Worm (Caenorhabditis elegans) whole organism, midembryonic: ENCODE measurements around the gene ugt-19.

Experiments
- T22C8.4 ChIP-seq: fragments of 200-800 bp; sonication (Bioruptor generic); IDR thresholded peaks from 2 replicates; pipeline ENCODE4 v1.3.6; 2022; ENCODE audit warnings: missing genetic modification characterization, missing compliant biosample characterization
- cog-1 ChIP-seq: sonication (generic microtip); optimal IDR thresholded peaks from 2 replicates; lab custom pipeline; 2016; ENCODE audit warnings: missing genetic modification characterization, missing compliant biosample characterization
- flt-1 ChIP-seq: fragments of 200-800 bp; sonication (Bioruptor generic); IDR thresholded peaks from 2 replicates; pipeline ENCODE4 v1.3.6; 2022; ENCODE audit warnings: missing genetic modification characterization, missing compliant biosample characterization
- klf-2 ChIP-seq: fragments of 200-800 bp; sonication (Bioruptor generic); conservative IDR thresholded peaks from 2 replicates; pipeline ENCODE4 v1.3.6; 2022; ENCODE audit warnings: missing genetic modification reagents, missing genetic modification characterization, missing compliant biosample characterization
- med-1 ChIP-seq: sonication (generic microtip); optimal IDR thresholded peaks from 2 replicates; lab custom pipeline; 2017; ENCODE audit warnings: missing genetic modification characterization, mild to moderate bottlenecking, missing compliant biosample characterization, antibody characterized with exemption, missing genetic modification reagents; ENCODE audit not compliant: insufficient read depth
- ref-1 ChIP-seq: fragments of 200-800 bp; sonication (Bioruptor generic); conservative IDR thresholded peaks from 2 replicates; pipeline ENCODE4 v1.3.6; 2022; ENCODE audit warnings: missing genetic modification reagents, missing genetic modification characterization, missing compliant biosample characterization
- tab-1 ChIP-seq: fragments of 200-800 bp; sonication (Bioruptor generic); IDR thresholded peaks from 2 replicates; pipeline ENCODE4 v1.3.6; 2022; ENCODE audit warnings: missing genetic modification characterization, missing compliant biosample characterization
- ztf-23 ChIP-seq: fragments of 200-800 bp; sonication (Bioruptor generic); IDR thresholded peaks from 2 replicates; pipeline ENCODE4 v1.3.6; 2022; ENCODE audit warnings: missing genetic modification reagents, missing genetic modification characterization, missing compliant biosample characterization
- ztf-29 ChIP-seq: fragments of 200-800 bp; sonication (Bioruptor generic); IDR thresholded peaks from 2 replicates; pipeline ENCODE4 v1.3.6; 2022; ENCODE audit warnings: missing genetic modification reagents, missing genetic modification characterization, missing compliant biosample characterization

The ugt-19 gene

DNA sequence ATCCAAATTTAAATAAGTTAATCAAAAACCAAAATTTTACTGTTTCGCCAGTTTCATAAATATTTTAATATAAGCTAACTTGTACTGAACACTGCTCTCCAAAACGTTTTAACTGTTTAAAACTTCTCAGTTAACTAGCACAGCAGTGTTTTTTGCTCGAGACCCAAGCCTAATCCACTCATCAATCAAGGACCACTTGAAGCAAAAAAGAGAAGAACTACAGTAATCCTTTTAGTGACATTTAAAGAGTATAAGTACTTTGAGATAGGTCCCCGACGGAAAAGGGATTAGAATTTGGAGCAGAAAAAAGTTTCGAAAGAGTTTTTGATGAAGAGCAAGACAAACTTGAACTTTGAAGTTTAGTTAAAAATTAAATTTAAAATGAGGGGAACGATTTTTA lies 15.1 kb downstream of the ugt-19 start:
- TF ChIP-seq ref-1 (GFP tag; lab: Robert Waterston, UW) (no peak), flt-1 (GFP tag; lab: Robert Waterston, UW) (no peak), tab-1 (GFP tag; lab: Robert Waterston, UW) (no peak), ztf-23 (GFP tag; lab: Robert Waterston, UW) (no peak), cog-1 (no peak), med-1 (GFP tag; lab: Kevin White, UChicago) (no peak), ztf-29 (no peak), T22C8.4 (GFP tag; lab: Robert Waterston, UW) (no peak), klf-2 (GFP tag; lab: Robert Waterston, UW) (no peak)

DNA sequence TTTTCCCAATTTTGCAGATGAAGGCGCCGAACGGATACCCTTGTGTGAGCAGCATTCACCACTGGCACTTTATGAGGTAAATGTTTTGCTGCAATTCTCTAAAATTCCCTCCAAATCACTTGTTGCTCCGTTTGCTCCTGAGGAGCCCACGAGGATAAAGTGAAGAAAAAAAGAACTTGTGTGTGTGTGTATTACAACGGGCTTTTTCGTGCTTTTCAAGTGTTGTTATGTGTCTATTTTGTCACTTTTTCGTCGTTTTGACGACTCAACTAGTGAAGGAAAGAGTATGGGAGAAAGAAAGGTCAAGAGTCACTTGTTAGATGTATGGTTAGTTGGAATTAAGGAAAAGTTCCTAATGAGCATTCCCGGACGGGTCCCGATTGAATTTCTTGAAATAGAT lies 17.7 kb downstream of the ugt-19 start:
- TF ChIP-seq flt-1 (GFP tag; lab: Robert Waterston, UW): no peak
- no peak for TF ChIP-seq cog-1
- no peak for TF ChIP-seq ztf-29
- TF ChIP-seq tab-1 (GFP tag; lab: Robert Waterston, UW): no peak
- TF ChIP-seq klf-2 (GFP tag; lab: Robert Waterston, UW): no peak
- no peak for TF ChIP-seq ref-1 (GFP tag; lab: Robert Waterston, UW)
- TF ChIP-seq med-1 (GFP tag; lab: Kevin White, UChicago): no peak
- no peak for TF ChIP-seq ztf-23 (GFP tag; lab: Robert Waterston, UW)
- TF ChIP-seq T22C8.4 (GFP tag; lab: Robert Waterston, UW): no peak

DNA sequence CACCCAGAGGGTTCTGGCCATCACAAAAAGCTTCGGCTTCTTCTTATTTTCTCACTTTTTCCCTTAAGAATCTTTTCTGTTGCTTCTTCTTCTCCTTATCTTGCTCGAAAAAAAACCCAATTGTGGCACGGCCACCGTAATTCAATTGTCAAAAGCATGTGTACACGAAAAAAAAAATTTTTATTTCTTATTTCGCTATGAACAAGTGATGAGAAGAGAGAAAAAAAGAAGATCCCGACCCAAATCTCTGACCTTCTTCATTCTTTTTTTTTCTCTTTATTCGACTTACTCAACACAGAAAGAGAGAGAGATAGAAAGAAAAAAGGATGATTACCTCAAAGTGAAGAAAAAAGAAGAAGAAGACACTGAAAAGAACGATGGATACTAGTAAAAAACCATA lies 18.8 kb downstream of the ugt-19 start:
- TF ChIP-seq med-1 (GFP tag; lab: Kevin White, UChicago) (no peak), flt-1 (GFP tag; lab: Robert Waterston, UW) (no peak), tab-1 (GFP tag; lab: Robert Waterston, UW) (no peak), ref-1 (GFP tag; lab: Robert Waterston, UW) (no peak), ztf-23 (GFP tag; lab: Robert Waterston, UW) (no peak), klf-2 (GFP tag; lab: Robert Waterston, UW) (no peak), cog-1 (no peak), ztf-29 (no peak), T22C8.4 (GFP tag; lab: Robert Waterston, UW) (no peak)

DNA sequence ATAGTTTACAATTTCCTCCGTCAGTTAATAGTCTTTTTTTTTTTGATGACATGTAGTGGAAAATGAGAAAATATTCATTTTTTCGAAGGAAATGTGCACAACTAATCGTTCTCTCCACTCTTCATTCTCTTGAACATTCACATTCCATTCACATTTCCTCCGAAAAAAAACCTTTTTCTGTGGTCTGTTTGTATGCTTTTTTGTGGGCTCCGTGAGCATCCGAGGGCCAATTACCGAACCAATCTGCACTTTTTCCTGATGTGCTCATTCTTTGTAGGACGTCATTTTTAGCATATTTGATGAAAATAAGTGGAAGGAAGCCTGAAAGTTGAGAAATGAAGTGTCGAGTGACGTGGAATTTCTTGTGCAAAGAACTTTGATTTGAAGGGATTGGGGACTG lies 20.1 kb downstream of the ugt-19 start:
- TF ChIP-seq flt-1 (GFP tag; lab: Robert Waterston, UW) (no peak), tab-1 (GFP tag; lab: Robert Waterston, UW) (no peak), T22C8.4 (GFP tag; lab: Robert Waterston, UW) (no peak), ztf-29 (no peak)

DNA sequence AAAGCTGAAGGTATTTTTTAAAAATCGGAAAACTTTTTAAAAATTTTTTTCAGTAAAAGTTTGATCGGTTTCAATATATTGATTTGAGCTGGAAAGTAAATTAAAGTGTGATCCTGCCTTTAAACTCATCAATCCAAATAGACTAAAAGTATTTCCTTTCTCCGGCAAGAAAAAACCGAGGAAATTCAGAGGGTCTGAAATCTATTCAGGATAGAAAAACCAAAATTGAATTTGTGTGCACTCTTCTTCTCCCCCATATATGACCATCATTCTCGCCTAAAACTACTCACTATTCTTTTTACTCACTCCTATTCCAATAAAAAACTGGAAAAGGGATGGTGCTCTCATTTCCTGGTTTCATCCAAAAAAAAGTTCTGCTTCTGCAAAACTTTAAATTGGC lies 24.9 kb downstream of the ugt-19 start:
- TF ChIP-seq klf-2 (GFP tag; lab: Robert Waterston, UW): no peak
- no peak for TF ChIP-seq tab-1 (GFP tag; lab: Robert Waterston, UW)
- TF ChIP-seq cog-1: no peak
- TF ChIP-seq T22C8.4 (GFP tag; lab: Robert Waterston, UW): no peak
- TF ChIP-seq ztf-23 (GFP tag; lab: Robert Waterston, UW): no peak
- TF ChIP-seq ztf-29: no peak
- TF ChIP-seq ref-1 (GFP tag; lab: Robert Waterston, UW): no peak
- TF ChIP-seq med-1 (GFP tag; lab: Kevin White, UChicago): no peak
- no peak for TF ChIP-seq flt-1 (GFP tag; lab: Robert Waterston, UW)

DNA sequence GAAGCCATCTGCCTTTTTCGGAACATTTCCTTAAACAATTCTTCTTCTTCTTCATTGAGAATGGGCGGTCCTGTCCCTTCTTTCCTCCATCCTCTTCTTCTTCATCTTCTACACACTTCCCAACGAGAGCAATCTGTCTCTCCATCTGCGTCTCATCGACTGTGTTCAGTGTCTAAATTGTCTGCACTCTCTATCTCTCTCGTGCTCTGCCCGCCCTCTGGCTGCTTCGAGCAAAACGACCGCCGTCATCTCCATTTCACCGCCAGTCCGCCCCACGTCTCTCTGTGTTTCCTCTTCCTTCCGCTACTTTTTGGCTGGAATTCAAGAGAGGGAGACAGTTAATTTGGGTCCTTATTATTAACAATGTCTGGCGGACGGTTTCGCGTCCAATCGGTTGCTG lies 26.3 kb downstream of the ugt-19 start:
- TF ChIP-seq ref-1 (GFP tag; lab: Robert Waterston, UW) (no peak), tab-1 (GFP tag; lab: Robert Waterston, UW) (no peak), ztf-29 (no peak), cog-1 (no peak), T22C8.4 (GFP tag; lab: Robert Waterston, UW) (no peak), med-1 (GFP tag; lab: Kevin White, UChicago) (no peak), klf-2 (GFP tag; lab: Robert Waterston, UW) (no peak), flt-1 (GFP tag; lab: Robert Waterston, UW) (no peak), ztf-23 (GFP tag; lab: Robert Waterston, UW) (no peak)

DNA sequence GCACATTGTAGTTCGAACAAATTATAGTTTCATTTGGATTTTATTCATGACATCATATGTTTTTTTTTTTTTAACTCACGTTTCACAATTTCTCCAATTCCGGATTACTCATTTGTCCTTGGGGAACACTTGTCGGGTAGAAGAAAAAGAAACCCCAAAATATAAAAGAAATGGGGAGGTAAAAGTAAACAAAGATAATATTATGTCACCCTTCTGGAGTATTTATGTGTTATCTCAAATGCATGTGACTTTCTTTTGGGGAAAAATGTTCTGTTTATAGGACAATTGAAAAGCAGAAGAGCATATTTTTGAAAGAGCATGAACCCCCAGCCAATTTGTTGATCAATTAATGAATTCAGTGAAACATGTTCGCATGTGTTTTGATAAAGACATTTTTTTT lies 27.9 kb downstream of the ugt-19 start:
- no peak for TF ChIP-seq ztf-29
- no peak for TF ChIP-seq med-1 (GFP tag; lab: Kevin White, UChicago)
- no peak for TF ChIP-seq cog-1
- no peak for TF ChIP-seq ref-1 (GFP tag; lab: Robert Waterston, UW)
- no peak for TF ChIP-seq ztf-23 (GFP tag; lab: Robert Waterston, UW)
- no peak for TF ChIP-seq tab-1 (GFP tag; lab: Robert Waterston, UW)
- TF ChIP-seq T22C8.4 (GFP tag; lab: Robert Waterston, UW): no peak
- TF ChIP-seq flt-1 (GFP tag; lab: Robert Waterston, UW): no peak
- TF ChIP-seq klf-2 (GFP tag; lab: Robert Waterston, UW): no peak

DNA sequence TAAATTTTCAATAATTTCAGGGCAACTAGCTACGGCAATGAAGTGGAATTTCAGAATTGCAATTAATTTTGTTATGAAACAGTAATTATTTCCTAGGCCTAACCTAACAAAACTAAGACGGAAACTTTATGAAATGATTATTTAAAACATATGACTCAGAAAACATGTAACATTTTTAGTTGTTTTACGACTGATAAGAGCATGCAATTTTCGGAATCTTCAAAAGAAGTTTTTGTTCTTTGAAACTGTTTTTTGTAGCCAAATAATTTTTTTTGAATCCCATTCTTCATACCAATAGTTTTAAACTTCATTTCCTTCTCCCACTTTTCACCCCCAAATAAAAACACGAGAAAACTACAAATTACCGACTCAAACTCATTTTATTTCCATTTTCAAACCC lies 30.7 kb downstream of the ugt-19 start:
- TF ChIP-seq tab-1 (GFP tag; lab: Robert Waterston, UW): no peak

DNA sequence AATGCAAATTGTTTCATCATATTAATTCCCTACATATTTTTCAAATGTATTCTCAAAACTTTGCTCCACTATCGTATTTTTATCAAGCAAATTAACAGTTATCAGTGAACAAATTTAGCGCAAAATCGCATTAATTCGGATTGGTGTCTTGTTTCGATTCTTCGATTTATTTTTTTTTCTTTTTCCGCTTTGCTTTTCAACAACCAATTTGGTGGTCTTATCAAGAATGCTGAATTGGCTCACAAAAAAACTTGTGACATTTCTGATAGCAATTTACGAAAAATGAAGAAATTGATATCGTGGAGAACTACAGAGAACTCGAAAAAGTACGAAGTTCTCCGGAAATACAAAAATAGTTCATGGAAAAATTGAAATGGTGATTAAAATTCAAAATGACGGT lies 31.3 kb downstream of the ugt-19 start:
- TF ChIP-seq ztf-23 (GFP tag; lab: Robert Waterston, UW) (no peak), flt-1 (GFP tag; lab: Robert Waterston, UW) (no peak), med-1 (GFP tag; lab: Kevin White, UChicago) (no peak), ztf-29 (no peak), cog-1 (no peak), klf-2 (GFP tag; lab: Robert Waterston, UW) (no peak), tab-1 (GFP tag; lab: Robert Waterston, UW) (no peak), T22C8.4 (GFP tag; lab: Robert Waterston, UW) (no peak), ref-1 (GFP tag; lab: Robert Waterston, UW) (no peak)

DNA sequence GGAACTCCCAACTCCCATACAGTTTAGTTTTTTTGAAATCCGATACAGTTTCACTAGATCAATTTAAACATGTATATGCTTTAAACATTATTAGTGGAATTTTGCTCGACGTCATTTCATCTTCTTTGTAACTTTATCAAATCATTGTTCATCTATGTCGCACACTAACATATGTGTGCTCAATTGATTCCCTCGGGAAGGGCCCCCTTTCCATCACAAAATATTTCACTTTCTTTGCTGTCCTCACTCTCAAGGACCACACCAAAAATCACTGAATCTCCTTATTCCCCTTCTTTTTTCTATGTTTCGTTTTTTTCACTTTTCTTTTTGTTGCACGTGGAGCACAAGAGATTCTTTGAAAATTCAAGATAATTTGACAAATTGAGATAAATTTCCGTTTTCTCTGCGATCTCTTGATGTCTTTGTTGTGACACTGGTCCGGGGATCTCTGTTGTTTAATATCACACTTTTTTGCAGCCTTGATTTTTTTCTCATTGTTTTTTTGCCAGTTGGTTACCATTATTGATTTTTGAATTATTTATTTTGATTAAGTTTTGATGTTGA lies 32.5 kb downstream of the ugt-19 start:
- TF ChIP-seq cog-1 (no peak), ztf-29 (no peak), ref-1 (GFP tag; lab: Robert Waterston, UW) (no peak), med-1 (GFP tag; lab: Kevin White, UChicago) (no peak), ztf-23 (GFP tag; lab: Robert Waterston, UW) (no peak), T22C8.4 (GFP tag; lab: Robert Waterston, UW) (no peak), flt-1 (GFP tag; lab: Robert Waterston, UW) (no peak), tab-1 (GFP tag; lab: Robert Waterston, UW) (no peak), klf-2 (GFP tag; lab: Robert Waterston, UW) (no peak)
